Worm (Caenorhabditis elegans) whole organism, late embryonic: ENCODE data around the gene R11F4.2.
A peak's percentile ranks its signal among the peaks of the same experiment; 100 is the strongest.
"Not testable (repeated sequence)": the region's sequence is repeated elsewhere in the genome, so short reads cannot be mapped to it uniquely, and the experiment has no call there.

Source experiments
- C38D4.7 ChIP-seq: fragments of 200-800 bp; sonication (Bioruptor generic); optimal IDR thresholded peaks from 2 replicates; lab custom pipeline; 2018; ENCODE audit warnings: mild to moderate bottlenecking, missing genetic modification characterization, moderate library complexity, missing compliant biosample characterization
- T23F11.4 ChIP-seq: fragments of 200-800 bp; sonication (Bioruptor generic); optimal IDR thresholded peaks from 2 replicates; lab custom pipeline; 2018; ENCODE audit warnings: mild to moderate bottlenecking, missing genetic modification characterization, missing compliant biosample characterization
- ama-1 ChIP-seq: fragments of 150-350 bp; optimal IDR thresholded peaks from 2 replicates; lab custom pipeline; 2014
- ceh-31 ChIP-seq: sonication (generic microtip); optimal IDR thresholded peaks from 2 replicates; lab custom pipeline; 2016; ENCODE audit warnings: missing genetic modification characterization, missing compliant biosample characterization
- ceh-9 ChIP-seq: sonication (generic microtip); optimal IDR thresholded peaks from 2 replicates; lab custom pipeline; 2016; ENCODE audit warnings: mild to moderate bottlenecking, missing genetic modification characterization, inconsistent platforms, missing compliant biosample characterization
- lin-11 ChIP-seq: fragments of 200-800 bp; sonication (Bioruptor generic); optimal IDR thresholded peaks from 2 replicates; lab custom pipeline; 2018; ENCODE audit warnings: mild to moderate bottlenecking, missing genetic modification characterization, missing compliant biosample characterization
- pag-3 ChIP-seq: sonication (generic microtip); optimal IDR thresholded peaks from 2 replicates; lab custom pipeline; 2016; ENCODE audit warnings: missing compliant biosample characterization, missing genetic modification characterization, borderline replicate concordance
- pqm-1 ChIP-seq: sonication (generic microtip); optimal IDR thresholded peaks from 2 replicates; lab custom pipeline; 2016; ENCODE audit warnings: missing genetic modification characterization, missing compliant biosample characterization

DNA sequence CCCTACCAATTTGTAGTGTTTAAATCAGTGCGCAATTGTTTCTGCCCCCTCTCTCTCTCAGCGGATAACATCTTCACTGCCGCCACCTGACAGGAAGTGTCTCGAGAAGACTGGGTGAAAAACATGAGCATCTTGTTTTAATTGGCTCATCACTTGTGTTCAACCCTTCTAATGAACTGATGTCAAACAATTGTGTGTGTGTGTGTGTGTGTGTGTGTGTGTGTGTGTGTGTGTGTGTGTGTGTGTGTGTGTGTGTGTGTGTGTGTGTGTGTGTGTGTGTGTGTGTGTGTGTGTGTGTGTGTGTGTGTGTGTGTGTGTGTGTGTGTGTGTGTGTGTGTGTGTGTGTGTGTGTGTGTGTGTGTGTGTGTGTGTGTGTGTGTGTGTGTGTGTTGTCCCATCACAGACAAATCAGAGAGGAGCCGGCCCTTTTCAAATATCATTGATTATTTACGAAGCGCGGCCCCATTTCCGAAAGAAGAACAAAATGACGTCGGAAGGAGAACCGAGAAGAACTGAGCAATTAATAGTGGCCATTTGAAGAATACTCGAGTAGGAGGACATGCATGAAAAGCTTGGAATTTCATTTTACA is 47.3 kb downstream of the R11F4.2 start:
- TF ChIP-seq lin-11 (tag; lab: Kevin White, UChicago) (peak; percentile 30), C38D4.7 (GFP tag; lab: Kevin White, UChicago) (peak; percentile 47)
- TF ChIP-seq ceh-31 (tag; lab: Kevin White, UChicago); ceh-9 (tag; lab: Kevin White, UChicago); T23F11.4; pqm-1 (tag; lab: Kevin White, UChicago); pag-3 (tag; lab: Kevin White, UChicago); ama-1 (lab: Kevin White, UChicago): not testable (repeated sequence)
